Worm (Caenorhabditis elegans) whole organism, early embryonic: ENCODE data around the gene aqp-1.

Experiments
- B0310.2 ChIP-seq: sonication (generic microtip); optimal IDR thresholded peaks from 2 replicates; lab custom pipeline; 2016; ENCODE audit warnings: mild to moderate bottlenecking, missing genetic modification characterization, missing compliant biosample characterization
- F13C5.2 ChIP-seq: sonication (generic microtip); optimal IDR thresholded peaks from 2 replicates; lab custom pipeline; 2017; ENCODE audit warnings: mild to moderate bottlenecking, missing genetic modification characterization, inconsistent platforms, missing compliant biosample characterization
- aly-1 ChIP-seq: sonication (generic microtip); optimal IDR thresholded peaks from 2 replicates; lab custom pipeline; 2016; ENCODE audit warnings: missing genetic modification characterization, missing compliant biosample characterization
- ama-1 ChIP-seq: fragments of 150-350 bp; optimal IDR thresholded peaks from 2 replicates; lab custom pipeline; 2014
- ceh-13 ChIP-seq: fragments of 200-800 bp; sonication (Bioruptor generic); optimal IDR thresholded peaks from 2 replicates; lab custom pipeline; 2018; ENCODE audit warnings: mild to moderate bottlenecking, missing genetic modification characterization, missing compliant biosample characterization
- ceh-36 ChIP-seq: sonication (generic microtip); optimal IDR thresholded peaks from 2 replicates; lab custom pipeline; 2016; ENCODE audit warnings: missing genetic modification characterization, inconsistent platforms, missing compliant biosample characterization
- ets-7 ChIP-seq: sonication (generic microtip); optimal IDR thresholded peaks from 2 replicates; lab custom pipeline; 2016; ENCODE audit warnings: missing genotype, missing genetic modification characterization, missing compliant biosample characterization
- flt-1 ChIP-seq: fragments of 200-800 bp; sonication (Bioruptor generic); IDR thresholded peaks from 2 replicates; pipeline ENCODE4 v1.3.6; 2022; ENCODE audit warnings: missing genetic modification characterization, missing compliant biosample characterization
- hmbx-1 ChIP-seq: sonication (generic microtip); optimal IDR thresholded peaks from 2 replicates; lab custom pipeline; 2016; ENCODE audit warnings: mild to moderate bottlenecking, missing genetic modification characterization, missing compliant biosample characterization
- hmg-4 ChIP-seq: fragments of 200-800 bp; sonication (Bioruptor generic); optimal IDR thresholded peaks from 2 replicates; lab custom pipeline; 2018; ENCODE audit warnings: mild to moderate bottlenecking, missing genetic modification characterization, missing compliant biosample characterization
- hnd-1 ChIP-seq: sonication (generic microtip); optimal IDR thresholded peaks from 2 replicates; lab custom pipeline; 2016; ENCODE audit warnings: missing genetic modification characterization, missing compliant biosample characterization
- pes-1 ChIP-seq: fragments of 200-800 bp; sonication (Bioruptor generic); IDR thresholded peaks from 2 replicates; pipeline ENCODE4 v1.3.6; 2022; ENCODE audit warnings: missing genetic modification reagents, missing genetic modification characterization, missing compliant biosample characterization
- scrt-1 ChIP-seq: fragments of 200-800 bp; sonication (Bioruptor generic); IDR thresholded peaks from 2 replicates; pipeline ENCODE4 v1.3.6; 2022; ENCODE audit warnings: missing genetic modification characterization, missing compliant biosample characterization
- sea-1 ChIP-seq: fragments of 200-800 bp; sonication (Bioruptor generic); conservative IDR thresholded peaks from 2 replicates; pipeline ENCODE4 v1.3.6; 2022; ENCODE audit warnings: missing genetic modification characterization, missing compliant biosample characterization
- tbx-11 ChIP-seq: fragments of 200-800 bp; sonication (Bioruptor generic); IDR thresholded peaks from 2 replicates; pipeline ENCODE4 v1.3.6; 2022; ENCODE audit warnings: missing genetic modification characterization, missing compliant biosample characterization
- tbx-37 ChIP-seq: fragments of 200-800 bp; sonication (Bioruptor generic); conservative IDR thresholded peaks from 2 replicates; pipeline ENCODE4 v1.3.6; 2022; ENCODE audit warnings: missing genetic modification reagents, missing genetic modification characterization, missing compliant biosample characterization
- tra-4 ChIP-seq: sonication (generic microtip); optimal IDR thresholded peaks from 2 replicates; lab custom pipeline; 2017; ENCODE audit warnings: missing genetic modification characterization, missing compliant biosample characterization

Gene aqp-1

DNA sequence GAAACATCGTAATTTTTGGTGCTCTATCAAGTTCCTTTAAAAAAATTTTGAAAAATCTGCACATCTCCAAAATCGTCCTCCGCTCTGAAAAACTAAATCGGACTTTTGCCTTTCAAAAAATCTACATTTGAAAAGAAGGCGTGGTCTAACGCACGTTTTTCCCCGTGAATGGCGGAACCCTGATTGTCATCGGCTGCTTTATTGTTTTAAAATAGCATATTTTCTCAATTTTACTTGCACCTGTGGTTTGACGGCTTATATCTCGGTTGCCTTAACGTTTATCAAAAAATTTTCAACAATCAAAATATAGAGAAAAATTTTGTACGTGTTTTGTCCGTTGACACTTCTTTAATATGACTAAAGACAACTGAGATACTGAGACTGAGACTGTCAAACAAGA, 6.2 kb downstream of the aqp-1 start:
- TF ChIP-seq tbx-37 (GFP tag; lab: Robert Waterston, UW), result no peak
- TF ChIP-seq hnd-1 (tag; lab: Kevin White, UChicago), result no peak
- TF ChIP-seq tra-4 (tag; lab: Kevin White, UChicago), result no peak
- TF ChIP-seq ets-7 (tag; lab: Kevin White, UChicago), result no peak
- no peak for TF ChIP-seq sea-1 (GFP tag; lab: Robert Waterston, UW)
- no peak for TF ChIP-seq flt-1 (GFP tag; lab: Robert Waterston, UW)
- no peak for TF ChIP-seq F13C5.2 (tag; lab: Kevin White, UChicago)
- no peak for TF ChIP-seq pes-1 (GFP tag; lab: Robert Waterston, UW)
- TF ChIP-seq aly-1 (tag; lab: Kevin White, UChicago), result no peak
- TF ChIP-seq hmbx-1 (tag; lab: Kevin White, UChicago), result no peak
- no peak for TF ChIP-seq scrt-1 (GFP tag; lab: Robert Waterston, UW)
- TF ChIP-seq ceh-36 (tag; lab: Kevin White, UChicago), result no peak
- no peak for TF ChIP-seq hmg-4 (GFP tag; lab: Kevin White, UChicago)
- TF ChIP-seq B0310.2 (tag; lab: Kevin White, UChicago), result no peak

- TF ChIP-seq ceh-13 (GFP tag; lab: Kevin White, UChicago), result no peak
- no peak for TF ChIP-seq ama-1 (lab: Kevin White, UChicago)
- TF ChIP-seq aly-1 (tag; lab: Kevin White, UChicago), result no peak
- no peak for TF ChIP-seq B0310.2 (tag; lab: Kevin White, UChicago)
- no peak for TF ChIP-seq tbx-37 (GFP tag; lab: Robert Waterston, UW)
- no peak for TF ChIP-seq tra-4 (tag; lab: Kevin White, UChicago)
- no peak for TF ChIP-seq hnd-1 (tag; lab: Kevin White, UChicago)
- TF ChIP-seq ets-7 (tag; lab: Kevin White, UChicago), result no peak
- TF ChIP-seq flt-1 (GFP tag; lab: Robert Waterston, UW), result no peak
- TF ChIP-seq sea-1 (GFP tag; lab: Robert Waterston, UW), result no peak
- TF ChIP-seq hmbx-1 (tag; lab: Kevin White, UChicago), result no peak
- no peak for TF ChIP-seq scrt-1 (GFP tag; lab: Robert Waterston, UW)
- no peak for TF ChIP-seq F13C5.2 (tag; lab: Kevin White, UChicago)
- no peak for TF ChIP-seq pes-1 (GFP tag; lab: Robert Waterston, UW)
- TF ChIP-seq hmg-4 (GFP tag; lab: Kevin White, UChicago), result no peak
These were observed 7.5 kb downstream of the aqp-1 start for ce11 chrII:7230684-7231083.

DNA sequence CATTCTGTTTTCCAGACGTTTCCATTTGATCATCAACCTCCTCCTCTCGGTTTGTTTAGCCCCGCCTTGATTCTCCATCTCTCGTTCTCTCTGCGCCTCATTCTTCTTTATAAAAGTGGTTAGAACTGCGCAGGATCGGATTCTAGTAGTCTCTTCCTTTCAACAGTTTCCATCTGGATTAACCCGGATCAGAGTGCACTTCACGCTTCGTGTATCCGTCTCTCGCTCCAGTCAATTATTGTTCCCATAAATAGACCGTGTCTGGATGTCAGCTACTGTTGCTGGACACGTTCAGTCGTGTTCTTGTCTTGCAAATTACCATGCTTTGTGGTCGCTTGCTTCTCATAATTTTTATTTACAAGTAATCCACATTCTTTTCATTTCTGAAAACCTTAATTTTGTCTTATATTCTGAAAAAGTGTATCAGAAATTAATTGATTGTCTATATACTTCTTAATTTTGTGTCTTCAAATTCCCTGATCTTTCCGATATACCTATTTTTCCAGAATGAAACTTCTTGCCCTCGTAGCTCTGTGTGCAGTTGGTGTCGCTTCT, 9.4 kb downstream of the aqp-1 start, which contains the start of gene F32A5.4:
Gene F32A5.4, plus strand, starts transcription at position 505 of the 555 bp plus-strand sequence.
- TF ChIP-seq scrt-1 (GFP tag; lab: Robert Waterston, UW) (no peak), F13C5.2 (tag; lab: Kevin White, UChicago) (no peak), ceh-36 (tag; lab: Kevin White, UChicago) (no peak), ceh-13 (GFP tag; lab: Kevin White, UChicago) (no peak)

DNA sequence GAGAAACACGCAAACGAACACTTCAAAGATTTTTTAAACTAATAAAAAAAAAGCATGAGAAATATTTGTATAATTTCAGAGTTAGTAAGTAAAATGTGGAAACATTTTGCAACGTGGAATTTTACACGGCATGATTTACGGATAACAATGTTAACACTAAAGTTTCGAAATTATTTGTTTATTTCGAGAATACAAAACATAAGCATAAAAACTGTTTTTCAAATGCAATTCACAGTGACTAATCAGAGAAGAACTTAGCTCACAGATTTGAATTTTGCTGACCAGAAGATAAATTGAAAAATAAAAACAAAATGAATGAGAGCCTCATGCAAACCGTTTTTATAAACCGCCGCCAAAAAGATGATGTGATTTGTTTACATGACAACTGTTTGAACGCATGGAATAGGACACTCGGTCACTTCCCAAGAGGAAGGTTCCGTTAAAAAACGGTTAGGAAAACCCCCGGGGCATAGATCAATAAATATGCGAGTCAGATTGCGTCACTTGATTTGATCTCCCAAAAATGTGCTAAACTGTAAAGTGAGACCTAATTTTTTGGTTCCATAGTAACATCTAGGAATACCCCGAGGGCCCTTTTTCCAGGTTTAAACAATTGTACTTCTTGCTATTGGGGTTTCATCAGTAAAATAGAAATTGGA, 12.2 kb downstream of the aqp-1 start, which contains the start of gene clh-3:
Gene clh-3, minus strand, starts transcription at position 51 of the 659 bp plus-strand sequence.
- TF ChIP-seq ets-7 (tag; lab: Kevin White, UChicago) (no peak), pes-1 (GFP tag; lab: Robert Waterston, UW) (no peak), flt-1 (GFP tag; lab: Robert Waterston, UW) (no peak)

DNA sequence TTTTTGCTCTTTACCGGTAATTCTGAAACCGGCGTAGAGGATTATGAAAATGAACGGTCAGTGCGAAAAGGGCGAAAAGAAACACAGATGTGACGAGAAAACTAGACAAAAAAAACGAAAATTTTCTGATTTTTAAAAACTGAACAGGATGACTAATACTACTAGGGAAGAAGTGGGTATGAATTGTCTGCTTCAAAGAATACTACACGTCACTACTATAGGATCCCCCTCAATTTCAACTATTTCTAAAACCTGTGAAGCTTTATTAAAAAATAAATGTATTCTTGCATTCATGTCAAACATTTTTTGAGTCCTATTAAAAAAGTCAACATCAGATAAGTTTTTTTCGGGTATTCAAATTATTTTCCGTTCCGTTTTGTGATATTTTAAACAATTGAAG, 14.1 kb downstream of the aqp-1 start:
- TF ChIP-seq B0310.2 (tag; lab: Kevin White, UChicago) (no peak), hmbx-1 (tag; lab: Kevin White, UChicago) (no peak), ama-1 (lab: Kevin White, UChicago) (no peak)

DNA sequence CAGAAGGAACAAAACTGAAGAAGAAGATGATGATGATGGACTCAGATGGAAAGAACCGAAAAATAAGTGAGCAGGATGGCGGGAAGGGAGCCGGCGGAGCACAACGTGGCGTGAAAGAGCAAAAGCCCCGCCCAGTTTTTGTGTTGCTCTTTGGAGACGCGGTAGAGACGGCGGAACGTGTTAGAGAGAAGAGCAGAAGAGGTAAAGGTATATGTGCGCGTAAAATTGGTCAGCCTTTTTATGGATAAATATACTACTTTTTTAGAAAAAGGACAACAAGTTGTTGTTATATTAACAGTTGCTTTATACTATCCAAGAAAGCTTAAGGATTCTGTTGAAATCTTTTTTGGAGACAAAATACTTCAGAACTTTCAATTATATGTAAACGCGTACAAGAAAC, 21.1 kb downstream of the aqp-1 start, which contains the start of gene E04F6.10:
Gene E04F6.10, minus strand, starts transcription at position 101 of the 400 bp plus-strand sequence.
- TF ChIP-seq pes-1 (GFP tag; lab: Robert Waterston, UW) (no peak), ceh-13 (GFP tag; lab: Kevin White, UChicago) (no peak), sea-1 (GFP tag; lab: Robert Waterston, UW) (no peak), tbx-37 (GFP tag; lab: Robert Waterston, UW) (no peak), ama-1 (lab: Kevin White, UChicago) (no peak), ceh-36 (tag; lab: Kevin White, UChicago) (no peak), B0310.2 (tag; lab: Kevin White, UChicago) (no peak), ets-7 (tag; lab: Kevin White, UChicago) (no peak), tra-4 (tag; lab: Kevin White, UChicago) (no peak), flt-1 (GFP tag; lab: Robert Waterston, UW) (no peak), hmbx-1 (tag; lab: Kevin White, UChicago) (no peak), hmg-4 (GFP tag; lab: Kevin White, UChicago) (no peak)

ce11 chrII:7212059-7212458, 26.1 kb downstream of the aqp-1 start, which contains the start of gene E04F6.9:
Gene E04F6.9, minus strand, starts transcription at chrII:7212159.
- TF ChIP-seq hnd-1 (tag; lab: Kevin White, UChicago), result no peak
- TF ChIP-seq ceh-13 (GFP tag; lab: Kevin White, UChicago), result no peak
- TF ChIP-seq tbx-11 (GFP tag; lab: Robert Waterston, UW), result no peak
- TF ChIP-seq ets-7 (tag; lab: Kevin White, UChicago), result no peak
- TF ChIP-seq scrt-1 (GFP tag; lab: Robert Waterston, UW), result no peak
- TF ChIP-seq hmg-4 (GFP tag; lab: Kevin White, UChicago), result no peak
- TF ChIP-seq B0310.2 (tag; lab: Kevin White, UChicago), result no peak
- no peak for TF ChIP-seq sea-1 (GFP tag; lab: Robert Waterston, UW)
- TF ChIP-seq pes-1 (GFP tag; lab: Robert Waterston, UW), result no peak
- TF ChIP-seq flt-1 (GFP tag; lab: Robert Waterston, UW), result no peak
- TF ChIP-seq ama-1 (lab: Kevin White, UChicago), result no peak
- no peak for TF ChIP-seq tra-4 (tag; lab: Kevin White, UChicago)
- TF ChIP-seq ceh-36 (tag; lab: Kevin White, UChicago), result no peak
- no peak for TF ChIP-seq aly-1 (tag; lab: Kevin White, UChicago)
- TF ChIP-seq F13C5.2 (tag; lab: Kevin White, UChicago), result no peak
- no peak for TF ChIP-seq tbx-37 (GFP tag; lab: Robert Waterston, UW)
- no peak for TF ChIP-seq hmbx-1 (tag; lab: Kevin White, UChicago)
